Fruit fly (Drosophila melanogaster) whole organism, adult: ENCODE results near the gene CG32437.

Experiments used
- CG11617 ChIP-seq: fragments of 200-800 bp; sonication (Bioruptor generic); optimal IDR thresholded peaks from 2 replicates; lab custom pipeline; 2017; ENCODE audit warnings: mild to moderate bottlenecking, missing biosample characterization, missing genetic modification reagents, missing genetic modification characterization
- CG12768 ChIP-seq: fragments of 200-800 bp; sonication (Bioruptor generic); optimal IDR thresholded peaks from 2 replicates; lab custom pipeline; 2017; ENCODE audit warnings: missing biosample characterization, missing genetic modification characterization, mild to moderate bottlenecking, moderate library complexity, missing genetic modification reagents
- CG14711 ChIP-seq: fragments of 200-800 bp; sonication (Bioruptor generic); optimal IDR thresholded peaks from 2 replicates; lab custom pipeline; 2018; ENCODE audit warnings: missing biosample characterization, mild to moderate bottlenecking, missing genetic modification characterization, moderate library complexity
- CG1620 ChIP-seq: fragments of 200-800 bp; sonication (Bioruptor generic); optimal IDR thresholded peaks from 2 replicates; lab custom pipeline; 2016; ENCODE audit warnings: missing biosample characterization, missing genetic modification characterization
- CG33017 ChIP-seq: fragments of 200-800 bp; sonication (Bioruptor generic); optimal IDR thresholded peaks from 2 replicates; lab custom pipeline; 2018; ENCODE audit warnings: missing biosample characterization, mild to moderate bottlenecking, missing genetic modification characterization, moderate library complexity
- CG5204 ChIP-seq: fragments of 200-800 bp; sonication (Bioruptor generic); optimal IDR thresholded peaks from 2 replicates; lab custom pipeline; 2016; ENCODE audit warnings: missing biosample characterization, missing genetic modification characterization
- CG7045 ChIP-seq: fragments of 200-800 bp; sonication (Bioruptor generic); optimal IDR thresholded peaks from 2 replicates; lab custom pipeline; 2017; ENCODE audit warnings: missing biosample characterization, mild to moderate bottlenecking, missing genetic modification characterization
- CG7101 ChIP-seq: fragments of 200-800 bp; sonication (Bioruptor generic); optimal IDR thresholded peaks from 2 replicates; lab custom pipeline; 2018; ENCODE audit warnings: missing biosample characterization, mild to moderate bottlenecking, missing genetic modification characterization, moderate library complexity
- Clk ChIP-seq: fragments of 200-800 bp; sonication (Bioruptor generic); optimal IDR thresholded peaks from 2 replicates; lab custom pipeline; 2017; ENCODE audit warnings: missing biosample characterization, missing genetic modification characterization
- Crg-1 ChIP-seq: fragments of 200-800 bp; sonication (Bioruptor generic); optimal IDR thresholded peaks from 2 replicates; lab custom pipeline; 2016; ENCODE audit warnings: missing biosample characterization, missing genetic modification characterization
- Hr96 ChIP-seq: fragments of 200-800 bp; sonication (Bioruptor generic); optimal IDR thresholded peaks from 2 replicates; lab custom pipeline; 2016; ENCODE audit warnings: missing biosample characterization, missing genetic modification characterization
- Mnt ChIP-seq: fragments of 200-800 bp; sonication (Bioruptor generic); optimal IDR thresholded peaks from 2 replicates; lab custom pipeline; 2016; ENCODE audit warnings: missing biosample characterization, mild to moderate bottlenecking, missing genetic modification characterization
- bab1 ChIP-seq: fragments of 200-800 bp; sonication (Bioruptor generic); optimal IDR thresholded peaks from 3 replicates; lab custom pipeline; 2019; ENCODE audit warnings: missing biosample characterization, mild to moderate bottlenecking, missing genetic modification characterization, moderate library complexity
- cic ChIP-seq: fragments of 200-800 bp; sonication (Bioruptor generic); optimal IDR thresholded peaks from 2 replicates; lab custom pipeline; 2017; ENCODE audit warnings: missing biosample characterization, mild to moderate bottlenecking, missing genetic modification characterization, moderate library complexity
- cnc ChIP-seq, 2 experiments: fragments of >200 bp; optimal IDR thresholded peaks; 2 replicates each; lab custom pipeline; 2017
- kay ChIP-seq: fragments of 200-800 bp; sonication (Bioruptor generic); peaks from one replicate; lab custom pipeline; 2016; ENCODE audit warnings: missing biosample characterization, missing genetic modification characterization, borderline replicate concordance
- ovo ChIP-seq: fragments of 200-800 bp; sonication (Bioruptor generic); optimal IDR thresholded peaks from 2 replicates; lab custom pipeline; 2016; ENCODE audit warnings: missing biosample characterization, missing genetic modification characterization
- pad ChIP-seq: fragments of 200-800 bp; sonication (Bioruptor generic); optimal IDR thresholded peaks from 3 replicates; lab custom pipeline; 2017; ENCODE audit warnings: missing biosample characterization, missing genetic modification characterization, mild to moderate bottlenecking, moderate library complexity, missing genetic modification reagents
- tj ChIP-seq: fragments of 200-800 bp; sonication (Bioruptor generic); optimal IDR thresholded peaks from 3 replicates; lab custom pipeline; 2017; ENCODE audit warnings: missing biosample characterization, mild to moderate bottlenecking, missing genetic modification characterization, moderate library complexity
- toe ChIP-seq: fragments of 200-800 bp; sonication (Bioruptor generic); optimal IDR thresholded peaks from 2 replicates; lab custom pipeline; 2016; ENCODE audit warnings: missing biosample characterization, missing genetic modification characterization

Gene CG32437

DNA sequence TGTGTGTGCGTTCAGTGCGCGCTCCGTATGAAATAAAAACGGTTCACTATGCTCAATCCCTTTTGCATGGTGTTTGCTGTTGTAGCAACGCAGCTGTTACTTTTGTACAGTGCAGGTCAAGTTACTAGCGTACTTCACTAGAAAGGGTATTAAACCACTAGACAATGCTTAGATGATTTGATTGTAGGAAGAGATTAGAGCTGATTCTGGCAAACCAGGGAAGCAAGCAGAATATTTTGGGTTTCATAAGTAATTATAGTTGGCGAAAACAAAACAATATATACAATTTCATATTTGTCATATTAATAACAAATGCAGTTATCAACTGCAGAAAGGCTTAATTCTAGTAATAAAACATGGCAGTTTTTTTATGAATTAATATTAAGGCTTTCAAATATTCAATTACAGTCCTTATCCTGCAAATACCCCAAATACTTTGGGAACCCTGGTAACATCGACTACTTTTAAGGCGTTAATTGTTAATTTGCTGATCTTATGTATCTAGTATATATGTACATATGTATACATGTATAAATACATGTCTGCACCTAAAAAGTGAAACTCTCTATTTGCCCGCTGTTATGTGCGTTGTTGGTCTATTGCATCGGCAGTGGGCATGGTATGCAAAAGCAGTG is 10.2 kb upstream of the CG32437 start:
- TF ChIP-seq CG5204 (GFP tag; lab: Kevin White, UChicago) (peak; percentile 33), Mnt (GFP tag; lab: Kevin White, UChicago) (no peak)

DNA sequence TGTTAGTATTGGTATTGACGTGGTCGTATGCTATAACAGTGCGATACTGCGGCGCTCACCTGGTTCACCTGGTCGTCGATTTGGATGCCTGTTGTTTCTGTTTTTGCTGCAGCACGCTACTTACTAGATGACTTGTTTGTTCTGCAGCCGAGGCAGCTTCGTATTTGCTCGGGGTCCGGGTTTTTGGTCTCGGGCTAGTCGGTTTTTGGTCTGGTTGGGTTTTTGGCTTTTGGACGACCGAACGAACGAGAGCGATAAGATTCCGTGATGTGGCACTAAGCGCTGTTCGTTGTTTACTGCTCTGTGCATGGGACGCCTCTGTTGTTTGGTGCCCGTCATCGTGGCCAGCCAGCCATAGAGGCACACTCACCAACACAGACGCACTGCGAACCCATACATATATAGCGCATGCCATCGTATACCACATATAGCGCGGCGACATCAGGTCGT is 8.5 kb upstream of the CG32437 start, which contains the start of gene ebd2:
ebd2 (minus strand) TSS at position 306 of the 450 bp plus-strand sequence.
- TF ChIP-seq Hr96 (peak; percentile 39), CG33017 (no peak), Clk (GFP tag; lab: Kevin White, UChicago) (no peak), cic (GFP tag; lab: Kevin White, UChicago) (peak; percentile 18), CG14711 (tag; lab: Kevin White, UChicago) (no peak)

DNA sequence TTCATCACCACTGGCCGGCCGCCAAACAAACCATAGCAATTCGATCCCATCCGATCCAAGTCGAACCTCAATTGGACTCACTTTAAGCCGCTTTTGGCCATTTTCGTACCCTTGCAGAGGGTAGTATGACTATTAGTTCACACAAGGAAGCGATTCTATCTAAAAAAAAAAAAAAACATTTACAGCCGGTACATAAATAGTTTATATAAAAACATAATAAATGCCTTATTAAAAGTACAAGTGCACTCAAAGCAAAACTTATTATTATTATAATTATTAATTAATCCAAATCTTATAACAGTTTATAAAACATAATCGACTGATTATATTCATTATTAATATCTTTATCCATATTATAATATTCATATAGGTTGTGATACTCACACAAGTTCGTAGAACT is 1.1 kb upstream of the CG32437 start, which contains the start of gene CG12971:
CG12971 (minus strand) TSS at position 101 of the 400 bp plus-strand sequence.
- TF ChIP-seq cic (GFP tag; lab: Kevin White, UChicago) (no peak), CG33017 (no peak), CG5204 (GFP tag; lab: Kevin White, UChicago) (no peak), toe (no peak), ovo (no peak), Clk (GFP tag; lab: Kevin White, UChicago) (no peak), Hr96 (no peak), kay (GFP tag; lab: Kevin White, UChicago) (no peak), CG11617 (GFP tag; lab: Kevin White, UChicago) (no peak), CG12768 (no peak), Crg-1 (no peak), CG7101 (no peak), CG7045 (GFP tag; lab: Kevin White, UChicago) (no peak), CG14711 (tag; lab: Kevin White, UChicago) (no peak), CG1620 (GFP tag; lab: Kevin White, UChicago) (no peak), pad (no peak), Mnt (GFP tag; lab: Kevin White, UChicago) (no peak), bab1 (GFP tag; lab: Kevin White, UChicago) (no peak), tj (GFP tag; lab: Kevin White, UChicago) (no peak)

DNA sequence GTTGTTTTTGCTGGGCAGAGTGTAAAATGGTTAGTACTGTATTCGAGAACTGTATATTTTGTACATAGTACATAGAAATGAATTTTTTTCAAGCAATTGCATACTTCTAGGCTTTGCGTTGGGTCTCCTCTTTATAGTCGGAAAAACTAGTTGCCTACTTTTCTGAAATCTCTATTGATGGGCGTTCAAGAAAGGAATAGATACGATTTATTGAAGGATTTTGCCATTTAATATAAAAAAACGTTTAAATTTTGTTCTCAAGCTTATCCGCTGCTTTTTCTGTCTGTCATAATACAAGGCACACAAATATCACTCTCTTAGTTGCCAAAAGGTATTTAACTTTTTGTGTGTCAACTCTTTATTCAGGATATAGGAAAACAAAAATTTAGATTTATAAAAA is 2.4 kb downstream of the CG32437 start, which contains the start of gene CG32440:
CG32440 (plus strand) TSS at position 301 of the 400 bp plus-strand sequence.
- TF ChIP-seq CG7045 (GFP tag; lab: Kevin White, UChicago) (no peak), bab1 (GFP tag; lab: Kevin White, UChicago) (peak; percentile 4), tj (GFP tag; lab: Kevin White, UChicago) (no peak)

DNA sequence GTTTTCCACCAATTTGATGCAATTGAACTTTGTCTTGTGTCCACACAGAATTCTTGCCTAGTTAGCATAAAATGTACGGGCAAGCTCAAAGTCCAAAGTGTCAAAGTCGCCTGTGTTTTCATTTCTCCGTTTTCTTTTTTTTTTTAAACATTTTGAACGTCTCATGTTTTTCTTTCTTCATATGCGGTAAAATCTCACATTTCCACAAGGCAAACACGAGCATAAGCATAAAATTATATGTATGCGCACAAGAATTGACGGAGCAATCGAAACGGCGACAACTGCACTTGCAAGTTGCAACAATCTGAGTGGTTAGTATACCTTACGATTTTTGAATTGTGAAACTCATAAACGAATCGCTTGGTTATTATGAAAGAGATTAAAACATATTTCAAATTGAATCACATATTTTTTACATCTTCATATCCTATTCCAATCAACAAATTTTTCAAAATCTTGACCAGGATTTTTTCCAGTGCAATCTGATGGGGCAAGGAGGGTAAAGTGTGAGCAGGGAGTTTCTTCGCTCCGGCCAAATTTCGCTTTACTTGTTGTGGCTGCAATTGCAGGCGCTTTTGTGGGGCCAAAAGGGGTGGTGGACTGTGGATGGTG is 6.5 kb downstream of the CG32437 start:
- TF ChIP-seq toe = no peak
- peak; percentile 39 for TF ChIP-seq pad
- no peak for TF ChIP-seq CG1620 (GFP tag; lab: Kevin White, UChicago)
- no peak for TF ChIP-seq CG7045 (GFP tag; lab: Kevin White, UChicago)
- TF ChIP-seq cnc (optimal IDR thresholded peaks at IDR 0.05; lab: Kevin White, UChicago) = no peak
- TF ChIP-seq CG7101 = no peak
- no peak for TF ChIP-seq Hr96
- TF ChIP-seq ovo = no peak
- no peak for TF ChIP-seq CG12768
- peak; percentile 75 for TF ChIP-seq kay (GFP tag; lab: Kevin White, UChicago)
- TF ChIP-seq CG11617 (GFP tag; lab: Kevin White, UChicago) = no peak
- TF ChIP-seq tj (GFP tag; lab: Kevin White, UChicago) = peak; percentile 94
- TF ChIP-seq bab1 (GFP tag; lab: Kevin White, UChicago) = peak; percentile 44
- no peak for TF ChIP-seq CG5204 (GFP tag; lab: Kevin White, UChicago)
- TF ChIP-seq CG14711 (tag; lab: Kevin White, UChicago) = peak; percentile 24
- no peak for TF ChIP-seq Clk (GFP tag; lab: Kevin White, UChicago)
- no peak for TF ChIP-seq CG33017
- TF ChIP-seq Mnt (GFP tag; lab: Kevin White, UChicago) = no peak
- TF ChIP-seq Crg-1 = no peak
- TF ChIP-seq cic (GFP tag; lab: Kevin White, UChicago) = no peak

DNA sequence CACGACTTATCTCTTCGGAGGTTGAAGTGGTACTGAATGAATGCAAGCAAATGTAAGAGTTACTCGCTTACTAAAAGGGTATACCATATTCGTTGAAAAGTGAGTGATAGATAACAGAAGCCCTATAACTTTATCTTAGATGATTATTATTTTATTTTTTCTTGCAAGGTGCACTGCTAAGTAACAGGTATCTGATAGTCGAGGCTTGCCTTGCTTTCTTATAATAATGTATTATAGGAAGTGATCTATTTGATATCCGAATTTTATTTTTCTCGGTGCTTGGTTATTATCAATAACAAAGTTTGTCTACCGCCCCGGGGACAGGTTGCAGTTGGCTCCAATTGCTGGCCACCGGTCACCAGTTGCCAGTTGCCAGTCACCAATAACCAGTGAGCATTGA is 13.7 kb downstream of the CG32437 start:
- no peak for TF ChIP-seq Mnt (GFP tag; lab: Kevin White, UChicago)
- TF ChIP-seq CG5204 (GFP tag; lab: Kevin White, UChicago) = no peak
- no peak for TF ChIP-seq CG14711 (tag; lab: Kevin White, UChicago)
- no peak for TF ChIP-seq cnc (optimal IDR thresholded peaks at IDR 0.05; lab: Kevin White, UChicago)
- TF ChIP-seq bab1 (GFP tag; lab: Kevin White, UChicago) = no peak
- no peak for TF ChIP-seq Hr96
- no peak for TF ChIP-seq CG11617 (GFP tag; lab: Kevin White, UChicago)
- TF ChIP-seq toe = no peak
- no peak for TF ChIP-seq tj (GFP tag; lab: Kevin White, UChicago)
- no peak for TF ChIP-seq CG12768
- TF ChIP-seq pad = no peak
- TF ChIP-seq CG33017 = no peak
- TF ChIP-seq CG7101 = no peak
- no peak for TF ChIP-seq CG1620 (GFP tag; lab: Kevin White, UChicago)
